Fruit fly (Drosophila melanogaster) S2 (cell line): Measurements from ENCODE around the gene svr.

Experiments used
- CG8478 ChIP-seq: fragments of >200 bp; optimal IDR thresholded peaks from 2 replicates; lab custom pipeline; 2018
- CTCF ChIP-seq, 2 experiments: fragments of >200 bp; optimal IDR thresholded peaks; 2 replicates each; lab custom pipeline; 2018

DNA sequence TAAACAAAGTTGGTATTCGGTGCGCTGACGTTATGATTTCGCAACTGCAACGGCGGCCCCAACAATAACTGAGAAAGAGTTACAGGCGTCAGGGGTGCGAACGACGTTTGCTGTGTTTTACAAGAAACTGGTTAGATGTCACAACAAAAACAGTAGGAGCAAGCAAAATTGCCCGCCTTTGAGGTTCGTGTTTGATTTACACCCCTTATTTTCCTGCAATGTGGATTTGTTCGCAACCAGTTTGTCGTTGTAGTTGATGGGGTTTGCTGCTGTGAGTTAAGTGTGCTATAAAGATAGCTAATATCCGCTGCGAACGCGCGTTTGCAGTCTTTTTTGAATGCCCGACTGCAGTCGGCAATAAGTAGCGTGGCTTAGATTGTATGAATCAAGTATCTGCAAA, 2.2 kb downstream of the svr start:
- TF ChIP-seq CG8478 (lab: Kevin White, UChicago): no peak
- no peak for TF ChIP-seq CTCF (optimal IDR thresholded peaks at IDR 0.05; lab: Kevin White, UChicago)
